Worm (Caenorhabditis elegans): Measurements from ENCODE around the gene sru-6.

DNA sequence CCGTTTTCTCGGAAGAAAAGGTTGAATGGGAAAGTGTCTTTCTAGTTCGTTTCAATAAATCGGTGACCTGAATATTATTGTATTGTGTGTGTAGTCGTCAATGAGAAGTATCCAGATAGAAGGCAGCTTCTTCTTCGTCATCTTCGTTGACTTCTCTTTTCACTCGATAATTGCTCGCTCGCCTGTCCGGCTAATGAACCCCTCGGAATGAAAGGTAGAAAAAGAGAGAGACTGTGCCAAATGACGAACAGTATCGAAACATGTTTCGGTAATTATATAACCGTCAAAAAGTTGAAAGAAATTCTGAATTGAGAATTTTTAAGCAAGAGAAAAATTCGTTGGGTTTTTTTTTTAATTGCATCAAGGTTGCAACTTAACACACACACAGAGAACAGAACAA is 33.0 kb upstream of the sru-6 start, which contains the start of gene cutl-17:
- TF ChIP-seq aly-2 (tag; optimal IDR thresholded peaks at IDR 0.05) (no peak), nhr-237 (tag; optimal IDR thresholded peaks at IDR 0.05) (no peak), nhr-42 (GFP tag; IDR thresholded peaks at IDR 0.05) (no peak), lsy-2 (tag; optimal IDR thresholded peaks at IDR 0.05) (no peak), nhr-41 (GFP tag; IDR thresholded peaks at IDR 0.05) (no peak), nhr-11 (tag; optimal IDR thresholded peaks at IDR 0.05) (no peak), pqm-1 (tag; optimal IDR thresholded peaks at IDR 0.05) (no peak), F26F4.8 (GFP tag; conservative IDR thresholded peaks at IDR 0.05) (no peak)

Data from whole organism, L4 larva.